Worm (Caenorhabditis elegans) whole organism, dauer: Measurements from ENCODE around the gene T28A8.4.
"Not testable (repeated sequence)": the region's sequence is repeated elsewhere in the genome, so short reads cannot be mapped to it uniquely, and the experiment has no call there.

Experiments
- unc-62 ChIP-seq: sonication (generic microtip); optimal IDR thresholded peaks from 2 replicates; lab custom pipeline; 2017; ENCODE audit warnings: missing biosample characterization, missing genetic modification reagents, missing genetic modification characterization

The T28A8.4 gene

ce11 chrIII:13492377-13492776 lies 11.1 kb upstream of the T28A8.4 start, which contains the start of gene twk-40:
Gene twk-40, minus strand, starts transcription at chrIII:13492477.
- no peak for TF ChIP-seq unc-62

DNA sequence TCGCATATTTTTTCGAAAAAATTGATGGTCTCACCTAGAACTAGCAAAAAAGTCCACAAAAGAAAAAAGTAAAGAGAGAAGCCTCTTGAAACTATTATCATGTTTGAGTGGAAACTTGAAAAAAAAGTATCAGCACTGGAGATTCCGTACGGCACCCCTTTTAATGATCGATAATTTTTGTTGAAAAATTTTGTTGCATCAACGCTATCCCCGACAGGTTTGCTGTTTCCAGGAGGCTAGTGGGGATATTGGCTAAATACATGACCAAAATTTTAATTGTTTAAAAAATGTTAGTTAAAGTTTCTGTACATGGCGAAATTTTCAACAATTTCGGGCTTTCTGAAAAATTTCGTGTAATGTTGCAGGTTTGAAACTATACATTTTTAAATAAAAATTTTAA lies 7.9 kb upstream of the T28A8.4 start, which contains the start of gene T28A8.2:
Gene T28A8.2 (minus strand): TSS at position 101 of the 400 bp plus-strand sequence.
- TF ChIP-seq unc-62, result no peak

DNA sequence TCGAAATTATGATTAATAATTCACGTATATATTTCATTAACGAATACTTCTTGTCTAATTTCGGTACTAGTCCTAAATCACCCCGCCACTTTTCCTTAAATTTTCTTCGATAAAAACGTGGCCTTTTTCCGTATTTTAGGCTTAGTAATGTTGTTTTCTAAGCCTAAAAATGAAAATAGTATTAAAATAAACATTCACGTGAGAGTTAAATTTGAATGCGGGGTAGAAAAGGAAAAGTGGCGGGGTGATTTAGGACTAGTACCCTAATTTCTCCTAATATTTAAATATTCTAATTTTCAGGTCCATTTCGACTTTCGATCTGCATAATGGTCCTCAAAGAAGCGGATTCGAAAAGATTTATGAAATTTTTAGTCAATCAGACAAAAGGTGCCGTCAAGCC lies 4.6 kb upstream of the T28A8.4 start, which contains the start of gene T28A8.6:
Gene T28A8.6 (plus strand): TSS at position 301 of the 400 bp plus-strand sequence.
- TF ChIP-seq unc-62, result not testable (repeated sequence)

- no peak for TF ChIP-seq unc-62
These were observed 1.9 kb upstream of the T28A8.4 start, which contains the start of gene T28A8.5 for ce11 chrIII:13501599-13501998. Gene T28A8.5, plus strand, starts transcription at chrIII:13501630.

DNA sequence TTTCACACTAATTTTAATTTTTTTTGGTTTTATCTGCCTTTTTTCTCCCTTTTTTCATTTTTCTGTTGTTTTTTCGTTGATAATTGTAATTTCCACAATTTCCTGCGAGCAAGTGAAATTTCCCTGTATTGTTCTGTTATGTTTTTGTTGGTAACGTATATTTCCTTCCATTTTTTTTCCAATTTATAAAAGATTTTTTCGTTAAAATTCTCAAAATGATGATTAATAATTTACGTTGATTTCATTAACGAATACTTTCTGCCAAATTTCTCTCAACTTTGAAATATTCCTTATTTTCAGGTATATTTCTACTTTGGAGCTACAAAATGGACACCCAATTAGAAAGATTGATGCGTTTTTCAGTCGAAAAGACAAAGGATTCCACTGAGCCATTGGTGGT lies 966 bp upstream of the T28A8.4 start, which contains the start of gene T28A8.8:
Gene T28A8.8 (plus strand): TSS at position 301 of the 400 bp plus-strand sequence.
- TF ChIP-seq unc-62, result no peak

DNA sequence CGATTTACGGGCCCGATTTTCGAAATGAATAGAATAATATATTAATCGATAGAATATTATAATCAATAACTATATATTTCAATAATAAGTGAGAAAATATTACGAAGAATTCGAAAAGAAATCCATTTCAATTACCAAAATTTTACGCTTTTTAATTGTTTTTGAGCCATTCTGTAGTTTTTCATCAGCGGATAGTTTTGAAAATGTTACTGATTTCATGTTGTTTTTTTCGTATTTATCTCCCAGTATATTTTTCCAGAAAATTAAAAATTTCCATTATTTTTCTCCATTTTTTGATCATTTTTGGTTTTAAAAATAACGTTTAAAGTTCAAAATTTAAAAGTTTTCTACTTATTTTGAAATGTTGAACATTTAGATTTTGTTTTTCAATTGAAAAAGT lies 2.2 kb downstream of the T28A8.4 start, which contains the start of gene T28A8.3:
Gene T28A8.3 (plus strand): TSS at position 301 of the 400 bp plus-strand sequence.
- TF ChIP-seq unc-62, result no peak

DNA sequence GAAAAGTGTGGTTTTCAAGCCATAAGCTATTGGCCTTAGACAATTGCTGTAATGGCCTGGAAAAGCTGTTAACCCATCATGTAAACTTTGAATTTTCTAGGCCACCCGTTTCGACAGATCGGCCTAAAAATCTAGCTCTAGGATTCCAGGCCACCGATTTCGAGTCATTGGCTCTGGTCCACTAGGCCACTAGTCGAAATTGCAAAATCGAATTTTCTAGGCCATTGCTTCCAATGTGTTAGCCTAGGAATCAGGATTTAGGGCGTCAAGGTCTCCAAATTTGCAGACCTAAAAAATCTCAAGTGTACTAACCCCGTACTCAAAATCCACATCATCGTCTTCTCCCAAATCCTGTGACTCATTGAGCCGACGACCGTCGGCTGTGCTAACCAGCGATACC lies 7.3 kb downstream of the T28A8.4 start:
- no peak for TF ChIP-seq unc-62

DNA sequence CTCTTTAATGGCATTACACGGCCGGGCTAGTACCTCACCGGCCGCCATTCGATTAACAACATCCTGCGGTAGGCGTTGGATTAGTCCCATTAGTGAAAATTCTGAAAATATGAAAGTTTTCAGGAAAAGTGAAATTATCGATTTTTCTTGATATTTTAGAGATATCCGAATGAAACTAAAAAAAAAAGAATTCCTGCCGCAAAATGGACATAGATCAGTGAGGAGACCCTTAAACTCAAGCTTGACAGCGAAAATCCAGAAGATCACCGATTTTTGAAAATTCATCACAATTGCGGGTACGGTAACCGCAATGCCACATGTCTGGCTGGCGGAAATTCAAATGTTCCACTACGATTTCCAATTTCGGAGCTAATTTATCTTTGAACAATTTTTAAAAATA lies 11.0 kb downstream of the T28A8.4 start, which contains the start of gene mlh-1:
Gene mlh-1 (minus strand): TSS at position 101 of the 400 bp plus-strand sequence.
- TF ChIP-seq unc-62, result no peak

- no peak for TF ChIP-seq unc-62
These were observed 15.0 kb downstream of the T28A8.4 start for ce11 chrIII:13518437-13518836.

ce11 chrIII:13524021-13524420 lies 20.5 kb downstream of the T28A8.4 start, which contains the start of gene pod-1:
Gene pod-1, minus strand, starts transcription at chrIII:13524121.
- no peak for TF ChIP-seq unc-62

ce11 chrIII:13525118-13525839 lies 21.8 kb downstream of the T28A8.4 start:
- no peak for TF ChIP-seq unc-62

- no peak for TF ChIP-seq unc-62
These were observed 22.7 kb downstream of the T28A8.4 start for ce11 chrIII:13526191-13526590.

- no peak for TF ChIP-seq unc-62
These were observed 23.2 kb downstream of the T28A8.4 start for ce11 chrIII:13526702-13527101.

- TF ChIP-seq unc-62, result no peak
These were observed 24.1 kb downstream of the T28A8.4 start, which contains the start of gene lron-13 for ce11 chrIII:13527424-13528097. Gene lron-13, plus strand, starts transcription at chrIII:13527438.

ce11 chrIII:13528513-13529249 lies 25.2 kb downstream of the T28A8.4 start:
- TF ChIP-seq unc-62, result no peak

ce11 chrIII:13530017-13530416 lies 26.5 kb downstream of the T28A8.4 start:
- TF ChIP-seq unc-62, result no peak

DNA sequence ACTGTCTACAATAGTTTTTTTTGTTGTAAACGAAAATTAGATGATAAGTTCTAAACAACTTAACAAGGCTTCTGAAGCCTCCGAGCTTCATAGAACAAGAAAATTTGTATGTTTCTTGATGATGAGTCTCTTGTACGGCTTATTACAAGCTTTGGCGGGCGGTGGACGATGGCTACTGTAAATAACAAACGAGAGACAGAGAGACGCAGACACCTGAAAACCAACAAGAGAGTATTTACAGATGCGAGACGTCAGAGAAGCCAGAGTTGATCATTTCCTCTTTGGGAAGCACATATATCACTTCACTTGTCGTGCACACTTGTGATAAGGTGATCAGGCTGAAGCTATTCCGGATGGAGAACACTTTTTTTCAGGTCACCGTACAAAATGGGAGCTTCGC lies 27.4 kb downstream of the T28A8.4 start:
- TF ChIP-seq unc-62, result no peak
